Worm (Caenorhabditis elegans): Measurements from ENCODE around the gene srx-20.
"Not testable (repeated sequence)": the region's sequence is repeated elsewhere in the genome, so short reads cannot be mapped to it uniquely, and the experiment has no call there.

- TF ChIP-seq hmg-4 (GFP tag; optimal IDR thresholded peaks at IDR 0.05); ama-1 (optimal IDR thresholded peaks at IDR 0.05); hmbx-1 (tag; optimal IDR thresholded peaks at IDR 0.05): not testable (repeated sequence)
Measured at ce11 chrIV:6827477-6827876, 40.4 kb upstream of the srx-20 start, which contains the start of gene H20E11.2.
